Worm (Caenorhabditis elegans): Measurements from ENCODE around the gene tut-1.

DNA sequence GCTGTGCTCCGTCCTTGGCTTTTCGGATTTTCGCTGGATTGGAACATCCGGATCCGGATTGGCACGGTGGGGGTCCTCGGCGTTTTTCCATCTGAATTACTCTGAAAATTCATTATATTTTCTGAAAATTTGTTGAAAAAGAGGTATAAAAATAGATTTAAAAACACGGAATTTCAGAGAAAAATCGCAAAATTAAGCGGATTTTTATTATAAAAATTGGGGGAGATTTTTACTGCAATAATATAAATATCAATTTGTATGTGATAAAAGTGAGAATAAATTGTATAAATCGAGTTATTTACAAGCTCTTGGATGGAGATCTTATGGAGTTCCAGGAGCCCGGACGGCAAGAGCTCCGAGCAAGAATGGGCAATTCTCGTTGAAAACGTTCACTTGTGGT lies at the start of gene tut-1:
- TF ChIP-seq tab-1 (GFP tag; IDR thresholded peaks at IDR 0.05) = no peak
- TF ChIP-seq flt-1 (GFP tag; IDR thresholded peaks at IDR 0.05) = no peak
- TF ChIP-seq ref-1 (GFP tag; conservative IDR thresholded peaks at IDR 0.05) = no peak
- TF ChIP-seq cog-1 (tag; optimal IDR thresholded peaks at IDR 0.05) = no peak
- no peak for TF ChIP-seq ztf-29 (GFP tag; IDR thresholded peaks at IDR 0.05)
